Fruit fly (Drosophila melanogaster): ENCODE measurements around the gene CG5664.
A peak's percentile ranks its signal among the peaks of the same experiment; 100 is the strongest.

Gene CG5664

DNA sequence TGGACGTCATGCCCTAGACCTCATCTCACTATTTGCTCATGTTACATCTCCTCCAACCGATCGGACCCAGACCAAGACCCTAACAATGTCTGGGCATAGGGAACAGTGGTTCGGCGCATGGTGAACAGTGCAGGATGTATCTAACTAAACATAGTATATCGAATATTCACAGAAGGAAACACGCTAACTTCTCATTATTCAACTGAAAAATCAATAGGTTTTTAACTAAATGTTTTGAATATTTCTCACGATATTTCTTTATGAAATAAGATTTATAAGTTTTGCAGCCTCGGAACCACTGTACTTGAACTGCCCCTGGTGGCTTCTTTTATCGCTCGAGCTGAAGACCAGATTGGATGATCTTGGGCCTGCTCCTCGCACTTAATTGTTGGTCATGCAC is 12.5 kb upstream of the CG5664 start (continued):
- TF ChIP-seq CG4282 (GFP tag; optimal IDR thresholded peaks at IDR 0.05) (peak; percentile 80), CG3065 (GFP tag; optimal IDR thresholded peaks at IDR 0.05) (no peak), Six4 (GFP tag; optimal IDR thresholded peaks at IDR 0.05) (peak; percentile 65), tap (tag; optimal IDR thresholded peaks at IDR 0.05) (peak; percentile 19), schlank (tag; optimal IDR thresholded peaks at IDR 0.05) (no peak), CG31441 (GFP tag; IDR thresholded peaks at IDR 0.05) (peak; percentile 71), Dfd (GFP tag; optimal IDR thresholded peaks at IDR 0.05) (no peak), Gsc (GFP tag; IDR thresholded peaks at IDR 0.05) (peak; percentile 41; the same call in 1 of the 2 replicates), C15 (GFP tag; IDR thresholded peaks at IDR 0.05) (no peak), nmo (GFP tag; optimal IDR thresholded peaks at IDR 0.05) (peak; percentile 75), HmgZ (tag; optimal IDR thresholded peaks at IDR 0.05) (no peak), BEAF-32 (GFP tag; optimal IDR thresholded peaks at IDR 0.05) (no peak), zen2 (GFP tag; IDR thresholded peaks at IDR 0.05; ENCODE audit: partially characterized antibody) (no peak), Med (GFP tag) (peak; percentile 86), ssp (GFP tag; IDR thresholded peaks at IDR 0.05) (peak; percentile 41; the same call in 1 of the 2 replicates), CG18599 (GFP tag; optimal IDR thresholded peaks at IDR 0.05) (peak; percentile 20), CG7786 (GFP tag; optimal IDR thresholded peaks at IDR 0.05) (peak; percentile 42), tgo (GFP tag; IDR thresholded peaks at IDR 0.05) (peak; percentile 57; the same call in 2 of the 3 replicates), CG17912 (GFP tag; optimal IDR thresholded peaks at IDR 0.05) (no peak), tin (GFP tag; optimal IDR thresholded peaks at IDR 0.05) (peak; percentile 60), CG18764 (GFP tag; optimal IDR thresholded peaks at IDR 0.05) (peak; percentile 22), Camta (GFP tag; optimal IDR thresholded peaks at IDR 0.05) (peak; percentile 9), p53 (GFP tag; optimal IDR thresholded peaks at IDR 0.05) (no peak), CG10366 (GFP tag; IDR thresholded peaks at IDR 0.05) (no peak; the same call in 1 of the 2 replicates), CG10565 (GFP tag; optimal IDR thresholded peaks at IDR 0.05) (no peak), Ravus (GFP tag; IDR thresholded peaks at IDR 0.05) (no peak), CG17385 (GFP tag; optimal IDR thresholded peaks at IDR 0.05) (peak; percentile 18), CG10654 (GFP tag; optimal IDR thresholded peaks at IDR 0.05) (peak; percentile 24), Usf (GFP tag; optimal IDR thresholded peaks at IDR 0.05) (peak; percentile 60), Aef1 (GFP tag; IDR thresholded peaks at IDR 0.05) (peak; percentile 33; the same call in 1 of the 3 replicates), gem (tag; optimal IDR thresholded peaks at IDR 0.05) (peak; percentile 78), nau (GFP tag; optimal IDR thresholded peaks at IDR 0.05) (no peak), CG11696 (GFP tag; IDR thresholded peaks at IDR 0.05) (no peak), her (GFP tag; optimal IDR thresholded peaks at IDR 0.05) (peak; percentile 37), CG3163 (GFP tag; optimal IDR thresholded peaks at IDR 0.05) (no peak), Sin3A (optimal IDR thresholded peaks at IDR 0.05) (no peak), CG16863 (GFP tag; optimal IDR thresholded peaks at IDR 0.05) (peak; percentile 54), pb (GFP tag; optimal IDR thresholded peaks at IDR 0.05) (peak; percentile 21), CG14667 (GFP tag; IDR thresholded peaks at IDR 0.05) (peak; percentile 27; the same call in 1 of the 2 replicates), lab (GFP tag; optimal IDR thresholded peaks at IDR 0.05) (peak; percentile 0), Dad (GFP tag; optimal IDR thresholded peaks at IDR 0.05) (no peak), ara (GFP tag; IDR thresholded peaks at IDR 0.05) (peak; percentile 74; the same call in 1 of the 2 replicates), CG31365 (tag; optimal IDR thresholded peaks at IDR 0.05) (no peak), CG2202 (tag; optimal IDR thresholded peaks at IDR 0.05) (peak; percentile 62), Vsx1 (GFP tag; optimal IDR thresholded peaks at IDR 0.05) (no peak), CG31224 (GFP tag; IDR thresholded peaks at IDR 0.05) (0 out of 2 replicates have a peak, but pooled peaks have one; percentile 15), CG3281 (GFP tag; optimal IDR thresholded peaks at IDR 0.05) (no peak), CG10431 (GFP tag; optimal IDR thresholded peaks at IDR 0.05) (no peak), pros (GFP tag; optimal IDR thresholded peaks at IDR 0.05) (peak; percentile 6), Doc3 (GFP tag; IDR thresholded peaks at IDR 0.05; ENCODE audit: partially characterized antibody) (no peak), Hmr (GFP tag; optimal IDR thresholded peaks at IDR 0.05) (no peak)
